Worm (Caenorhabditis elegans): ENCODE results near the gene npr-5.

DNA sequence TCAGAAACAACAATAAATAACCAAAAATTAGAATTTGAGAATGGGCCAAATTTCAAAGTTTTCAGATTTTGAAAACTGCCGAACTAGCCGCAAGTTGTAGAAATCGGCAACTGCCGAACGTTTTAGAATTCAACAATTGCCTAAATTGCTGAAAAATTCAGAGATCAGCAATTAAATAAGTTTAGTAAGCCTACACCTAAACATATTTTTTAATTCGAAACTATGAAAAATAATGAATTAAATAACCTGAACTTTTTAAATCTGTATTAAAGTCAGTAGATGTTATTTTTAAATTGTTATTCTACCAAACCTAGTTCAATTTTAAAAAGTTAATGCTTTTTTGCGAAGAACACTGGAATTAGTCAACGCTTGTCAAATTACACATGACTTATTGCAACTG lies 22.8 kb downstream of the npr-5 start, which contains the start of gene nhr-204:
- TF ChIP-seq dmd-4 (tag; optimal IDR thresholded peaks at IDR 0.05) = no peak
- no peak for TF ChIP-seq zag-1 (tag; optimal IDR thresholded peaks at IDR 0.05)
- no peak for TF ChIP-seq mab-5 (tag; optimal IDR thresholded peaks at IDR 0.05)
- TF ChIP-seq nhr-11 (tag; optimal IDR thresholded peaks at IDR 0.05) = no peak
